Fruit fly (Drosophila melanogaster) S2 (cell line): ENCODE measurements around the gene CG7542.

Experiments
- CG8478 ChIP-seq: fragments of >200 bp; optimal IDR thresholded peaks from 2 replicates; lab custom pipeline; 2018
- CTCF ChIP-seq, 2 experiments: fragments of >200 bp; optimal IDR thresholded peaks; 2 replicates each; lab custom pipeline; 2018

dm6 chr3L:17563133-17563532, 13.5 kb downstream of the CG7542 start:
- TF ChIP-seq CG8478 (lab: Kevin White, UChicago) (no peak), CTCF (optimal IDR thresholded peaks at IDR 0.05; lab: Kevin White, UChicago) (no peak)
